Worm (Caenorhabditis elegans) whole organism, late embryonic: ENCODE data around the gene str-16.

Experiments used
- fax-1 ChIP-seq: sonication (generic microtip); optimal IDR thresholded peaks from 2 replicates; lab custom pipeline; 2016; ENCODE audit warnings: missing genotype, missing genetic modification characterization, missing compliant biosample characterization
- hlh-30 ChIP-seq: sonication (generic microtip); optimal IDR thresholded peaks from 2 replicates; lab custom pipeline; 2017; ENCODE audit warnings: antibody characterized with exemption, missing genetic modification characterization, missing compliant biosample characterization; ENCODE audit not compliant: insufficient read depth

DNA sequence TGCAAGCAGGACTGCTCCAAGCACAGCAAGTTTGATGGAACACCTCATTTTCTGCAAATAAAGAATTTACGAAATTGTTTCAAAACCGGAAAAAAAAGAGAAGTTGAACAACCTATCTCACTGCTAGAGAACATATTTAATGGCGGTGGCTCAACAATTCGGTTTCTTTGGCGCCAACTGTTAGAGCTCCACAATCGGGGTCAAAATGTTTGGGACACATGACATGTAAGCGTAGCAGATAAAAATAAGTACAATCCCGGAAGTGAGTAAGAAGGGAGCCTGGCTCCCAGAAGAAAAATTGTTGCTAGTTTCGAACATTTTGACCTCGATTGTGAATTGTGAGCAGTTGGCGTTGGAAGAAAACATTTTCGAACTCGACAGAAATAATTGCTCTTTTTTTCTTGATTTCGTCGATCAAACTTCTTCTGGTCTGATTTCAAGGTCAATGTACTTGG, 22.5 kb downstream of the str-16 start, which contains the start of gene T28A11.16:
- TF ChIP-seq hlh-30 (tag; lab: Kevin White, UChicago) (no peak), fax-1 (tag; lab: Kevin White, UChicago) (no peak)
